Worm (Caenorhabditis elegans): ENCODE measurements around the gene col-164.

DNA sequence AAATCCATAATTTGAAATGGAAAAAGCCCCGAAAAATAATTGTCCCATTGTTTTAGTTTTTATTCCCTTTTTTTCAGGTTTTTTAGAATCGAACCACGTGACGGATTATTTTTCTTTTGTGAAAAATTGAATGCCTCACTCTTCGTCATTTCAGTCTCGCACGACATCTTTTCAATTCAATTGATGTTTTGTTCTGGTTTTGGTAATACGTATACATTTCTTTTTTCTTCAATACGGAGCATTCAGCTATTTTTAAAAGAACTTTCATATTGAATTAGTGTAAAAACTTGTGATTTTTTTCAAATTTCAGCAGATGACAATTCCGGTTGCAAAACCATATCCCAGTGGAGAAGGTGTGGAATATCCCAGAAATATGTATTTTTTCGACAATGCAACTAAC lies 28.5 kb upstream of the col-164 start, which contains the start of gene F49H12.7:
- TF ChIP-seq klf-2 (GFP tag; conservative IDR thresholded peaks at IDR 0.05) (no peak), cog-1 (tag; optimal IDR thresholded peaks at IDR 0.05) (no peak), tab-1 (GFP tag; IDR thresholded peaks at IDR 0.05) (no peak), ref-1 (GFP tag; conservative IDR thresholded peaks at IDR 0.05) (no peak), med-1 (GFP tag; optimal IDR thresholded peaks at IDR 0.05; ENCODE audit: insufficient read depth) (no peak), flt-1 (GFP tag; IDR thresholded peaks at IDR 0.05) (no peak), T22C8.4 (GFP tag; IDR thresholded peaks at IDR 0.05) (no peak), ztf-29 (GFP tag; IDR thresholded peaks at IDR 0.05) (no peak)

All from whole organism, midembryonic.